Worm (Caenorhabditis elegans): ENCODE measurements around the gene tbcc-1.

tbcc-1 gene

ce11 chrIII:2785840-2786239 is 2.4 kb upstream of the tbcc-1 start, which contains the start of gene Y71H2AM.20 (continued):
- peak; percentile 81 for TF ChIP-seq ama-1 (optimal IDR thresholded peaks at IDR 0.05)
- peak; percentile 86 for TF ChIP-seq F37D6.2 (tag; optimal IDR thresholded peaks at IDR 0.05)
- no peak for TF ChIP-seq egl-27 (tag; optimal IDR thresholded peaks at IDR 0.05)
- no peak for TF ChIP-seq gei-8 (GFP tag; optimal IDR thresholded peaks at IDR 0.05)
- TF ChIP-seq mes-2 (tag; optimal IDR thresholded peaks at IDR 0.05; ENCODE audit: poor library complexity, severe bottlenecking), result peak; percentile 97
- TF ChIP-seq pha-4 (GFP tag; IDR thresholded peaks at IDR 0.05), result peak; percentile 77; the same call in 1 of the 2 replicates
- TF ChIP-seq pha-4 (tag; optimal IDR thresholded peaks at IDR 0.05), result peak; percentile 98
- TF ChIP-seq nhr-102 (tag; optimal IDR thresholded peaks at IDR 0.05), result peak; percentile 50
- TF ChIP-seq aha-1 (tag), result peak; percentile 98
- peak; percentile 98 for TF ChIP-seq nhr-6 (tag; optimal IDR thresholded peaks at IDR 0.05)
- peak in 1 of 2 experiments; percentile 75 for TF ChIP-seq daf-16 (GFP tag; optimal IDR thresholded peaks at IDR 0.05)
- TF ChIP-seq daf-16 (tag; optimal IDR thresholded peaks at IDR 0.05), result peak; percentile 76
- TF ChIP-seq hmg-1.1 (GFP tag; IDR thresholded peaks at IDR 0.05), result peak; percentile 94
- TF ChIP-seq skn-1 (tag; optimal IDR thresholded peaks at IDR 0.05), result no peak
- peak; percentile 80 for TF ChIP-seq duxl-1 (tag; optimal IDR thresholded peaks at IDR 0.05; ENCODE audit: poor library complexity)
- TF ChIP-seq lim-7 (GFP tag; IDR thresholded peaks at IDR 0.05), result no peak; the same call in 1 of the 2 replicates
- peak; percentile 88 for TF ChIP-seq vab-7 (GFP tag; IDR thresholded peaks at IDR 0.05)
- TF ChIP-seq ceh-28 (tag; optimal IDR thresholded peaks at IDR 0.05), result peak; percentile 66
- no peak for TF ChIP-seq mxl-2 (GFP tag; conservative IDR thresholded peaks at IDR 0.05)
- peak; percentile 91 for TF ChIP-seq spr-1 (tag; optimal IDR thresholded peaks at IDR 0.05)
- TF ChIP-seq daf-19 (GFP tag; conservative IDR thresholded peaks at IDR 0.05), result no peak
- TF ChIP-seq T26A8.4 (GFP tag; IDR thresholded peaks at IDR 0.05), result peak; percentile 68
- TF ChIP-seq nhr-237 (tag; optimal IDR thresholded peaks at IDR 0.05), result peak; percentile 69
- TF ChIP-seq nhr-76 (tag; optimal IDR thresholded peaks at IDR 0.05), result peak; percentile 16
- no peak for TF ChIP-seq madf-5 (GFP tag; IDR thresholded peaks at IDR 0.05)
- peak; percentile 83 for TF ChIP-seq zfp-3 (GFP tag; conservative IDR thresholded peaks at IDR 0.05)

DNA sequence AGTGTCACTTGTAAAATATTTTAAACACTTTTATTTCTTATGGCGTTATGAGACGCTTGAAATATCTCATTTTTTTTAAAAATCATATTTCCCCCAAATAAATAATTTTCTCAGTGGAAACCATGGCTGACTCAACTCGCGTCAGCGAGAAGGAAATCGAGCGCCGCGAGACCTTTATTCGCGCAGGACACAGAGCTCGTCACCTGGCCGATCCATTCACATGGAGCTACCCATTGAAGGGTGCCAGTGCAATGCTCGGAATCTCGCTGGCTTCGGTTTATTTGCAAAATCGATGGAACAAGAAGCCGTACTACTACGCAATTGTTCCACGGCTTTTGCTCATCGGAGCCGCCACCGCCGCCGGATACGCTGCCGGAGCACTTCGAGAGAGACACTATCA is 1.5 kb upstream of the tbcc-1 start, which contains the start of gene nduc-2:
Gene nduc-2, plus strand, starts transcription at position 113 of the 400 bp plus-strand sequence.
- TF ChIP-seq lin-29 (GFP tag; IDR thresholded peaks at IDR 0.05) (0 out of 2 replicates have a peak, but pooled peaks have one; percentile 13), Y75B8A.6 (GFP tag; IDR thresholded peaks at IDR 0.05) (0 out of 2 replicates have a peak, but pooled peaks have one; percentile 15), pha-4 (GFP tag; IDR thresholded peaks at IDR 0.05) (peak; percentile 28; the same call in 1 of the 2 replicates), pha-4 (tag; optimal IDR thresholded peaks at IDR 0.05) (no peak), nhr-111 (GFP tag; optimal IDR thresholded peaks at IDR 0.05) (no peak), lin-38 (GFP tag; IDR thresholded peaks at IDR 0.05) (peak; percentile 67), ceh-44 (GFP tag; IDR thresholded peaks at IDR 0.05) (no peak), pqm-1 (tag; optimal IDR thresholded peaks at IDR 0.05) (no peak), egl-43 (GFP tag; IDR thresholded peaks at IDR 0.05) (no peak), gei-8 (GFP tag; optimal IDR thresholded peaks at IDR 0.05) (peak; percentile 14), T26A8.4 (GFP tag; IDR thresholded peaks at IDR 0.05) (peak; percentile 44; the same call in 1 of the 2 replicates), dve-1 (tag; optimal IDR thresholded peaks at IDR 0.05; ENCODE audit: insufficient read depth) (no peak), zfp-3 (GFP tag; conservative IDR thresholded peaks at IDR 0.05) (peak; percentile 29; the same call in 1 of the 2 replicates), daf-8 (GFP tag; IDR thresholded peaks at IDR 0.05) (no peak), Y105C5A.15 (GFP tag; IDR thresholded peaks at IDR 0.05) (peak; percentile 66; the same call in 1 of the 2 replicates), daf-19 (GFP tag; conservative IDR thresholded peaks at IDR 0.05) (no peak), lin-39 (tag; optimal IDR thresholded peaks at IDR 0.05) (no peak), skn-1 (tag; optimal IDR thresholded peaks at IDR 0.05) (no peak), unc-62 (GFP tag; optimal IDR thresholded peaks at IDR 0.05 in 1 of 2) (peak in 1 of 2 experiments; percentile 13), unc-62 (tag; optimal IDR thresholded peaks at IDR 0.05) (no peak), Y5F2A.4 (GFP tag; optimal IDR thresholded peaks at IDR 0.05) (no peak), php-3 (GFP tag; IDR thresholded peaks at IDR 0.05) (0 out of 2 replicates have a peak, but pooled peaks have one; percentile 25), mes-2 (tag; optimal IDR thresholded peaks at IDR 0.05; ENCODE audit: poor library complexity, severe bottlenecking) (no peak), ceh-82 (tag; optimal IDR thresholded peaks at IDR 0.05) (no peak), ces-1 (GFP tag; optimal IDR thresholded peaks at IDR 0.05) (no peak), set-16 (GFP tag; IDR thresholded peaks at IDR 0.05) (peak; percentile 62), ZK337.2 (GFP tag; IDR thresholded peaks at IDR 0.05) (no peak), D1046.2 (GFP tag; IDR thresholded peaks at IDR 0.05) (0 out of 2 replicates have a peak, but pooled peaks have one; percentile 19), aly-2 (tag; optimal IDR thresholded peaks at IDR 0.05) (no peak), nhr-28 (tag; optimal IDR thresholded peaks at IDR 0.05) (no peak), F26F4.8 (GFP tag; conservative IDR thresholded peaks at IDR 0.05) (0 out of 2 replicates have a peak, but pooled peaks have one; percentile 23), lin-1 (GFP tag; IDR thresholded peaks at IDR 0.05) (0 out of 2 replicates have a peak, but pooled peaks have one; percentile 7)

All from whole organism, L4 larva.